Worm (Caenorhabditis elegans) whole organism, late embryonic: Measurements from ENCODE around the gene abhd-12.

Experiments used
- ceh-6 ChIP-seq: fragments of 200-800 bp; sonication (Bioruptor generic); optimal IDR thresholded peaks from 2 replicates; lab custom pipeline; 2018; ENCODE audit warnings: mild to moderate bottlenecking, missing genetic modification characterization, missing compliant biosample characterization
- nhr-11 ChIP-seq: fragments of 150-350 bp; optimal IDR thresholded peaks from 2 replicates; lab custom pipeline; 2014; ENCODE audit warnings: missing biosample characterization, missing genetic modification characterization
- pag-3 ChIP-seq: sonication (generic microtip); optimal IDR thresholded peaks from 2 replicates; lab custom pipeline; 2016; ENCODE audit warnings: missing compliant biosample characterization, missing genetic modification characterization, borderline replicate concordance

- TF ChIP-seq nhr-11 (tag; lab: Kevin White, UChicago) (no peak), pag-3 (no peak), ceh-6 (GFP tag; lab: Kevin White, UChicago) (no peak)
Measured at ce11 chrV:7983381-7984052, at the start of gene abhd-12, which contains the start of gene natb-1.
